Worm (Caenorhabditis elegans) whole organism, L4 larva: ENCODE measurements around the gene tsp-16.

ENCODE experiments used
- D1046.2 ChIP-seq: fragments of 200-800 bp; sonication (Bioruptor generic); IDR thresholded peaks from 2 replicates; pipeline ENCODE4 v1.3.6; 2022; ENCODE audit warnings: missing genetic modification characterization, missing compliant biosample characterization
- T20F7.1 ChIP-seq: fragments of 200-800 bp; sonication (Bioruptor generic); optimal IDR thresholded peaks from 2 replicates; lab custom pipeline; 2018; ENCODE audit warnings: mild to moderate bottlenecking, missing genetic modification characterization, missing compliant biosample characterization
- aha-1 ChIP-seq: fragments of 150-350 bp; peaks from one replicate; lab custom pipeline; 2014; ENCODE audit warnings: missing biosample characterization, missing genetic modification characterization
- ceh-28 ChIP-seq: fragments of 150-350 bp; optimal IDR thresholded peaks from 2 replicates; lab custom pipeline; 2014; ENCODE audit warnings: missing biosample characterization, missing genetic modification reagents, missing genetic modification characterization
- ceh-62 ChIP-seq: sonication (generic microtip); optimal IDR thresholded peaks from 2 replicates; lab custom pipeline; 2017; ENCODE audit warnings: missing biosample characterization, missing genetic modification characterization
- ces-1 ChIP-seq: fragments of 150-350 bp; sonication (generic microtip); optimal IDR thresholded peaks from 4 replicates; lab custom pipeline; 2014; ENCODE audit warnings: missing biosample characterization, missing genetic modification reagents, missing genetic modification characterization
- ctbp-1 ChIP-seq: fragments of 200-800 bp; sonication (Bioruptor generic); IDR thresholded peaks from 2 replicates; pipeline ENCODE4 v1.3.6; 2022; ENCODE audit warnings: missing genetic modification reagents, missing genetic modification characterization, missing compliant biosample characterization
- daf-19 ChIP-seq: fragments of 200-800 bp; sonication (Bioruptor generic); conservative IDR thresholded peaks from 2 replicates; pipeline ENCODE4 v1.3.6; 2022; ENCODE audit warnings: missing genetic modification characterization, missing compliant biosample characterization
- fkh-10 ChIP-seq: fragments of 150-350 bp; optimal IDR thresholded peaks from 2 replicates; lab custom pipeline; 2014; ENCODE audit warnings: missing biosample characterization, missing genetic modification reagents, missing genetic modification characterization
- gei-8 ChIP-seq: fragments of 200-800 bp; sonication (Bioruptor generic); optimal IDR thresholded peaks from 2 replicates; lab custom pipeline; 2018; ENCODE audit warnings: mild to moderate bottlenecking, missing genetic modification characterization, missing compliant biosample characterization
- hif-1 ChIP-seq, 2 experiments: sonication (generic microtip); optimal IDR thresholded peaks; 2 replicates each; lab custom pipeline; 2016 to 2017; ENCODE audit warnings: missing compliant biosample characterization in 2 of 2, missing genetic modification characterization in 2 of 2, missing genetic modification reagents in 2 of 2, missing genotype in 2 of 2, mild to moderate bottlenecking in 1 of 2
- hlh-30 ChIP-seq: sonication (generic microtip); optimal IDR thresholded peaks from 2 replicates; lab custom pipeline; 2017; ENCODE audit warnings: antibody characterized with exemption, mild to moderate bottlenecking, missing genetic modification characterization, missing compliant biosample characterization; ENCODE audit not compliant: insufficient read depth
- lin-13 ChIP-seq: fragments of 150-350 bp; optimal IDR thresholded peaks from 2 replicates; lab custom pipeline; 2014; ENCODE audit warnings: missing biosample characterization, missing genetic modification reagents, missing genetic modification characterization
- lin-15B ChIP-seq: fragments of 150-350 bp; sonication (generic microtip); optimal IDR thresholded peaks from 3 replicates; lab custom pipeline; 2014; ENCODE audit warnings: missing biosample characterization, missing genetic modification characterization
- lir-3 ChIP-seq: sonication (generic microtip); optimal IDR thresholded peaks from 2 replicates; lab custom pipeline; 2016; ENCODE audit warnings: mild to moderate bottlenecking, missing genetic modification characterization, missing compliant biosample characterization
- madf-5 ChIP-seq, 2 experiments: fragments of 200-800 bp; sonication (Bioruptor generic); IDR thresholded peaks; 2 replicates each; pipeline ENCODE4 v1.3.6; 2022; ENCODE audit warnings: missing compliant biosample characterization in 2 of 2, missing genetic modification characterization in 2 of 2
- madf-9 ChIP-seq: fragments of 200-800 bp; sonication (Bioruptor generic); conservative IDR thresholded peaks from 2 replicates; pipeline ENCODE4 v1.3.6; 2022; ENCODE audit warnings: missing genetic modification reagents, missing genetic modification characterization, missing compliant biosample characterization
- mdl-1 ChIP-seq, 2 experiments: fragments of 150-350 bp in 1 of 2; sonication (generic microtip) in 1 of 2; optimal IDR thresholded peaks; 2 replicates each; lab custom pipeline; 2014 to 2017; ENCODE audit warnings: missing biosample characterization in 2 of 2, missing genetic modification characterization in 2 of 2
- mdt-29 ChIP-seq: fragments of 200-800 bp; sonication (Bioruptor generic); IDR thresholded peaks from 2 replicates; pipeline ENCODE4 v1.3.6; 2022; ENCODE audit warnings: missing genetic modification reagents, missing genetic modification characterization, missing compliant biosample characterization
- mep-1 ChIP-seq: fragments of 150-350 bp; sonication (generic microtip); optimal IDR thresholded peaks from 3 replicates; lab custom pipeline; 2014; ENCODE audit warnings: missing biosample characterization, missing genetic modification characterization
- nhr-102 ChIP-seq: sonication (generic microtip); optimal IDR thresholded peaks from 2 replicates; lab custom pipeline; 2016; ENCODE audit warnings: mild to moderate bottlenecking, missing genetic modification characterization, moderate library complexity, missing compliant biosample characterization
- nhr-237 ChIP-seq: sonication (generic microtip); optimal IDR thresholded peaks from 2 replicates; lab custom pipeline; 2017; ENCODE audit warnings: missing biosample characterization, missing genetic modification characterization
- nhr-28 ChIP-seq: fragments of 150-350 bp; optimal IDR thresholded peaks from 2 replicates; lab custom pipeline; 2014; ENCODE audit warnings: missing biosample characterization, missing genetic modification characterization
- nhr-41 ChIP-seq: fragments of 200-800 bp; sonication (Bioruptor generic); IDR thresholded peaks from 2 replicates; pipeline ENCODE4 v1.3.6; 2022; ENCODE audit warnings: missing genetic modification reagents, missing genetic modification characterization, missing compliant biosample characterization
- nhr-48 ChIP-seq: sonication (generic microtip); optimal IDR thresholded peaks from 2 replicates; lab custom pipeline; 2016; ENCODE audit warnings: mild to moderate bottlenecking, missing genetic modification characterization, missing compliant biosample characterization
- nhr-6 ChIP-seq: fragments of 150-350 bp; optimal IDR thresholded peaks from 2 replicates; lab custom pipeline; 2014; ENCODE audit warnings: missing biosample characterization, missing genetic modification characterization
- pha-4 ChIP-seq, 2 experiments: fragments of 150-350 bp in 1 of 2; fragments of 200-800 bp in 1 of 2; sonication (Bioruptor generic) in 1 of 2; IDR thresholded peaks in 1 of 2; optimal IDR thresholded peaks in 1 of 2; 2 replicates each; pipeline versions ENCODE4 v1.3.6 to Lab custom; 2014 to 2022; ENCODE audit warnings: missing genetic modification characterization in 2 of 2, missing genetic modification reagents in 2 of 2, missing biosample characterization in 1 of 2, missing compliant biosample characterization in 1 of 2
- set-16 ChIP-seq: fragments of 200-800 bp; sonication (Bioruptor generic); IDR thresholded peaks from 2 replicates; pipeline ENCODE4 v1.3.6; 2022; ENCODE audit warnings: missing genetic modification reagents, missing genetic modification characterization, missing compliant biosample characterization
- spr-1 ChIP-seq: sonication (generic microtip); optimal IDR thresholded peaks from 2 replicates; lab custom pipeline; 2016; ENCODE audit warnings: mild to moderate bottlenecking, missing genetic modification characterization, missing compliant biosample characterization
- unc-39 ChIP-seq: sonication (generic microtip); optimal IDR thresholded peaks from 2 replicates; lab custom pipeline; 2017; ENCODE audit warnings: missing biosample characterization, missing genetic modification characterization
- unc-62 ChIP-seq, 3 experiments: fragments of 150-350 bp in 1 of 3; sonication (generic microtip); optimal IDR thresholded peaks in 2 of 3; peaks in 1 of 3; 1 replicate in 1 of 3; 2 replicates in 2 of 3; lab custom pipeline; 2014 to 2017; ENCODE audit warnings: missing biosample characterization in 3 of 3, missing genetic modification characterization in 3 of 3, missing genetic modification reagents in 3 of 3, missing genotype in 1 of 3
- zag-1 ChIP-seq: fragments of 150-350 bp; optimal IDR thresholded peaks from 2 replicates; lab custom pipeline; 2014; ENCODE audit warnings: missing biosample characterization, missing genetic modification characterization
- zfp-3 ChIP-seq: fragments of 200-800 bp; sonication (Bioruptor generic); conservative IDR thresholded peaks from 2 replicates; pipeline ENCODE4 v1.3.6; 2022; ENCODE audit warnings: missing genetic modification reagents, missing genetic modification characterization, missing compliant biosample characterization
- zip-2 ChIP-seq: fragments of 150-350 bp; optimal IDR thresholded peaks from 2 replicates; lab custom pipeline; 2014; ENCODE audit warnings: missing biosample characterization, missing genetic modification characterization
- ztf-7 ChIP-seq: fragments of 150-350 bp; optimal IDR thresholded peaks from 2 replicates; lab custom pipeline; 2014; ENCODE audit warnings: missing biosample characterization, missing genetic modification characterization

tsp-16 gene

ce11 chrX:6996448-6996847 is at the start of gene tsp-16, which contains the start of gene F01E11.20:
Gene tsp-16 (minus strand): TSS chrX:6996620.
Gene F01E11.20 (minus strand): TSS chrX:6996548.
- TF ChIP-seq lin-13 (GFP tag; lab: Kevin White, UChicago) (no peak), madf-5 (GFP tag; IDR thresholded peaks at IDR 0.05; lab: Robert Waterston, UW) (no peak), zip-2 (tag; lab: Kevin White, UChicago) (no peak), fkh-10 (GFP tag; lab: Kevin White, UChicago) (no peak), madf-9 (GFP tag; lab: Robert Waterston, UW) (no peak), mdt-29 (GFP tag; lab: Robert Waterston, UW) (no peak), ceh-62 (tag; lab: Kevin White, UChicago) (no peak), set-16 (GFP tag; lab: Robert Waterston, UW) (no peak), spr-1 (tag; lab: Kevin White, UChicago) (no peak), unc-62 (GFP tag; optimal IDR thresholded peaks at IDR 0.05 in 1 of 2; lab: Kevin White, UChicago) (no peak), unc-62 (tag; optimal IDR thresholded peaks at IDR 0.05; lab: Kevin White, UChicago) (no peak), nhr-237 (no peak), zag-1 (no peak), gei-8 (GFP tag; lab: Kevin White, UChicago) (no peak)

ce11 chrX:7040760-7041159 is 44.3 kb upstream of the tsp-16 start:
- no peak for TF ChIP-seq nhr-6 (tag; lab: Kevin White, UChicago)
- TF ChIP-seq mdt-29 (GFP tag; lab: Robert Waterston, UW) = no peak
- no peak for TF ChIP-seq ztf-7 (tag; lab: Kevin White, UChicago)
- no peak for TF ChIP-seq ceh-28
- no peak for TF ChIP-seq lir-3 (tag; lab: Kevin White, UChicago)
- no peak for TF ChIP-seq unc-39 (tag; lab: Kevin White, UChicago)
- no peak for TF ChIP-seq hif-1 (tag; optimal IDR thresholded peaks at IDR 0.05; lab: Kevin White, UChicago)
- TF ChIP-seq fkh-10 (GFP tag; lab: Kevin White, UChicago) = peak; percentile 47
- TF ChIP-seq mep-1 (tag; lab: Kevin White, UChicago) = peak; percentile 21
- no peak for TF ChIP-seq mdl-1 (tag; optimal IDR thresholded peaks at IDR 0.05; lab: Kevin White, UChicago)
- TF ChIP-seq T20F7.1 (GFP tag; lab: Kevin White, UChicago) = no peak
- no peak for TF ChIP-seq daf-19
- TF ChIP-seq aha-1 (tag; lab: Kevin White, UChicago) = peak; percentile 22
- TF ChIP-seq zfp-3 (GFP tag; lab: Robert Waterston, UW) = no peak
- TF ChIP-seq pha-4 (GFP tag; IDR thresholded peaks at IDR 0.05; lab: Robert Waterston, UW) = no peak
- no peak for TF ChIP-seq pha-4 (tag; optimal IDR thresholded peaks at IDR 0.05; lab: Kevin White, UChicago)
- no peak for TF ChIP-seq hlh-30 (tag; lab: Kevin White, UChicago)
- peak; percentile 97 for TF ChIP-seq ces-1 (GFP tag; lab: Kevin White, UChicago)
- no peak for TF ChIP-seq madf-5 (GFP tag; IDR thresholded peaks at IDR 0.05; lab: Robert Waterston, UW)
- no peak for TF ChIP-seq nhr-41 (GFP tag; lab: Robert Waterston, UW)
- no peak for TF ChIP-seq nhr-48

ce11 chrX:7037998-7038397 is 41.6 kb upstream of the tsp-16 start:
- TF ChIP-seq lin-15B (tag; lab: Kevin White, UChicago) (no peak), nhr-102 (tag; lab: Kevin White, UChicago) (no peak), aha-1 (tag; lab: Kevin White, UChicago) (peak; percentile 26), mep-1 (tag; lab: Kevin White, UChicago) (no peak), ctbp-1 (GFP tag; lab: Robert Waterston, UW) (0 out of 2 replicates have a peak, but pooled peaks have one; percentile 15), ces-1 (GFP tag; lab: Kevin White, UChicago) (no peak), D1046.2 (GFP tag; lab: Robert Waterston, UW) (no peak), nhr-28 (tag; lab: Kevin White, UChicago) (no peak), fkh-10 (GFP tag; lab: Kevin White, UChicago) (peak; percentile 7)
- TF ChIP-seq, all 104 proteins: peak for 3
